Worm (Caenorhabditis elegans) whole organism, L1 larva: ENCODE measurements around the gene Y73C8B.9.

Source experiments
- C04F5.9 ChIP-seq: sonication (generic microtip); optimal IDR thresholded peaks from 2 replicates; lab custom pipeline; 2016; ENCODE audit warnings: missing genetic modification characterization, missing compliant biosample characterization
- Y116A8C.19 ChIP-seq: sonication (generic microtip); optimal IDR thresholded peaks from 2 replicates; lab custom pipeline; 2016; ENCODE audit warnings: missing compliant biosample characterization, missing genetic modification characterization, borderline replicate concordance
- aly-2 ChIP-seq: fragments of 150-350 bp; optimal IDR thresholded peaks from 2 replicates; lab custom pipeline; 2014; ENCODE audit warnings: missing biosample characterization, missing genetic modification characterization
- ama-1 ChIP-seq: fragments of 150-350 bp; optimal IDR thresholded peaks from 2 replicates; lab custom pipeline; 2014
- blmp-1 ChIP-seq: fragments of 150-350 bp; optimal IDR thresholded peaks from 2 replicates; lab custom pipeline; 2014; ENCODE audit warnings: missing biosample characterization, missing genetic modification characterization
- ceh-63 ChIP-seq: fragments of 200-800 bp; sonication (Bioruptor generic); optimal IDR thresholded peaks from 2 replicates; lab custom pipeline; 2018; ENCODE audit warnings: mild to moderate bottlenecking, missing genetic modification characterization, missing compliant biosample characterization
- ceh-90 ChIP-seq: sonication (generic microtip); optimal IDR thresholded peaks from 2 replicates; lab custom pipeline; 2016; ENCODE audit warnings: missing genetic modification characterization, missing compliant biosample characterization
- ces-1 ChIP-seq: fragments of 150-350 bp; optimal IDR thresholded peaks from 2 replicates; lab custom pipeline; 2014; ENCODE audit warnings: missing biosample characterization, missing genetic modification reagents, missing genetic modification characterization
- efl-1 ChIP-seq, 4 experiments: fragments of 150-350 bp; optimal IDR thresholded peaks in 3 of 4; peaks in 1 of 4; 1 replicate in 1 of 4; 2 replicates in 3 of 4; lab custom pipeline; 2014; ENCODE audit warnings: missing biosample characterization in 2 of 4, missing genetic modification characterization in 2 of 4, missing genetic modification reagents in 2 of 4
- efl-3 ChIP-seq: fragments of 200-800 bp; sonication (Bioruptor generic); optimal IDR thresholded peaks from 2 replicates; lab custom pipeline; 2018; ENCODE audit warnings: mild to moderate bottlenecking, missing genetic modification characterization, missing compliant biosample characterization
- egl-27 ChIP-seq, 2 experiments: fragments of 150-350 bp in 1 of 2; sonication (generic microtip); optimal IDR thresholded peaks; 3 replicates each; lab custom pipeline; 2017 to 2018; ENCODE audit warnings: missing biosample characterization in 2 of 2, missing genetic modification characterization in 2 of 2, missing genetic modification reagents in 2 of 2
- fkh-10 ChIP-seq: sonication (generic microtip); optimal IDR thresholded peaks from 2 replicates; lab custom pipeline; 2017; ENCODE audit warnings: missing biosample characterization, missing genetic modification reagents, missing genetic modification characterization
- fkh-4 ChIP-seq: sonication (generic microtip); optimal IDR thresholded peaks from 2 replicates; lab custom pipeline; 2016; ENCODE audit warnings: missing compliant biosample characterization, missing genetic modification characterization, borderline replicate concordance
- fkh-8 ChIP-seq: sonication (generic microtip); optimal IDR thresholded peaks from 2 replicates; lab custom pipeline; 2016; ENCODE audit warnings: mild to moderate bottlenecking, missing genetic modification characterization, missing compliant biosample characterization
- fos-1 ChIP-seq: fragments of 150-350 bp; optimal IDR thresholded peaks from 2 replicates; lab custom pipeline; 2014; ENCODE audit warnings: missing biosample characterization, missing genetic modification characterization
- grh-1 ChIP-seq: fragments of 200-800 bp; sonication (Bioruptor generic); IDR thresholded peaks from 2 replicates; pipeline ENCODE4 v1.3.6; 2022; ENCODE audit warnings: missing genetic modification reagents, missing genetic modification characterization, missing compliant biosample characterization
- hlh-17 ChIP-seq: fragments of 200-800 bp; sonication (Bioruptor generic); optimal IDR thresholded peaks from 2 replicates; lab custom pipeline; 2018; ENCODE audit warnings: missing genetic modification characterization, mild to moderate bottlenecking, missing compliant biosample characterization, moderate library complexity, borderline replicate concordance
- lin-14 ChIP-seq: fragments of 200-800 bp; sonication (Bioruptor generic); optimal IDR thresholded peaks from 2 replicates; lab custom pipeline; 2018; ENCODE audit warnings: mild to moderate bottlenecking, missing genetic modification characterization, moderate library complexity, missing compliant biosample characterization
- lin-15B ChIP-seq: fragments of 150-350 bp; sonication (generic microtip); optimal IDR thresholded peaks from 3 replicates; lab custom pipeline; 2014; ENCODE audit warnings: missing biosample characterization, missing genetic modification characterization
- lin-39 ChIP-seq: fragments of 150-350 bp; optimal IDR thresholded peaks from 2 replicates; lab custom pipeline; 2014; ENCODE audit warnings: missing biosample characterization, missing genetic modification reagents, missing genetic modification characterization
- lsy-2 ChIP-seq, 2 experiments: fragments of 150-350 bp; optimal IDR thresholded peaks; 2 replicates each; lab custom pipeline; 2014; ENCODE audit warnings: missing biosample characterization in 2 of 2, missing genetic modification characterization in 2 of 2
- nhr-12 ChIP-seq: sonication (generic microtip); optimal IDR thresholded peaks from 2 replicates; lab custom pipeline; 2017; ENCODE audit warnings: missing biosample characterization, missing genetic modification characterization
- nhr-19 ChIP-seq: fragments of 200-800 bp; sonication (Bioruptor generic); conservative IDR thresholded peaks from 2 replicates; pipeline ENCODE4 v1.3.6; 2022; ENCODE audit warnings: missing genetic modification characterization, missing compliant biosample characterization
- nhr-28 ChIP-seq: fragments of 150-350 bp; optimal IDR thresholded peaks from 2 replicates; lab custom pipeline; 2014; ENCODE audit warnings: missing biosample characterization, missing genetic modification characterization
- nhr-47 ChIP-seq: sonication (generic microtip); optimal IDR thresholded peaks from 2 replicates; lab custom pipeline; 2016; ENCODE audit warnings: mild to moderate bottlenecking, missing genetic modification characterization, moderate library complexity, missing compliant biosample characterization
- nhr-76 ChIP-seq: sonication (generic microtip); optimal IDR thresholded peaks from 2 replicates; lab custom pipeline; 2017; ENCODE audit warnings: missing biosample characterization, missing genetic modification characterization
- nhr-77 ChIP-seq: fragments of 150-350 bp; optimal IDR thresholded peaks from 2 replicates; lab custom pipeline; 2014; ENCODE audit warnings: missing biosample characterization, missing genetic modification characterization
- nhr-84 ChIP-seq: sonication (generic microtip); optimal IDR thresholded peaks from 2 replicates; lab custom pipeline; 2017; ENCODE audit warnings: missing biosample characterization, missing genetic modification characterization
- nhr-85 ChIP-seq: sonication (generic microtip); peaks from one replicate; lab custom pipeline; 2016; ENCODE audit warnings: missing genetic modification characterization, inconsistent platforms, missing compliant biosample characterization
- pax-3 ChIP-seq: fragments of 200-800 bp; sonication (Bioruptor generic); optimal IDR thresholded peaks from 2 replicates; lab custom pipeline; 2018; ENCODE audit warnings: mild to moderate bottlenecking, missing genetic modification characterization, moderate library complexity, missing compliant biosample characterization
- rnt-1 ChIP-seq: sonication (generic microtip); optimal IDR thresholded peaks from 2 replicates; lab custom pipeline; 2016; ENCODE audit warnings: mild to moderate bottlenecking, missing genetic modification characterization, moderate library complexity, missing compliant biosample characterization
- snu-23 ChIP-seq: sonication (generic microtip); optimal IDR thresholded peaks from 2 replicates; lab custom pipeline; 2016; ENCODE audit warnings: missing genetic modification characterization, missing compliant biosample characterization
- sox-4 ChIP-seq: sonication (generic microtip); optimal IDR thresholded peaks from 2 replicates; lab custom pipeline; 2016; ENCODE audit warnings: missing genetic modification characterization, missing compliant biosample characterization
- unc-130 ChIP-seq: fragments of 150-350 bp; optimal IDR thresholded peaks from 2 replicates; lab custom pipeline; 2017; ENCODE audit warnings: missing biosample characterization, missing genetic modification characterization, inconsistent platforms
- unc-30 ChIP-seq: sonication (generic microtip); optimal IDR thresholded peaks from 2 replicates; lab custom pipeline; 2017; ENCODE audit warnings: missing biosample characterization, missing genetic modification characterization
- unc-62 ChIP-seq: fragments of 150-350 bp; optimal IDR thresholded peaks from 2 replicates; lab custom pipeline; 2014; ENCODE audit warnings: missing biosample characterization, missing genetic modification reagents, missing genetic modification characterization
- unc-98 ChIP-seq: fragments of 200-800 bp; sonication (Bioruptor generic); IDR thresholded peaks from 2 replicates; pipeline ENCODE4 v1.3.6; 2022; ENCODE audit warnings: missing genetic modification characterization, missing compliant biosample characterization
- vab-15 ChIP-seq: sonication (generic microtip); optimal IDR thresholded peaks from 2 replicates; lab custom pipeline; 2017; ENCODE audit warnings: missing genotype, mild to moderate bottlenecking, missing genetic modification characterization, missing compliant biosample characterization
- ztf-4 ChIP-seq: fragments of 150-350 bp; optimal IDR thresholded peaks from 2 replicates; lab custom pipeline; 2014; ENCODE audit warnings: missing biosample characterization, missing genetic modification characterization

The Y73C8B.9 gene

DNA sequence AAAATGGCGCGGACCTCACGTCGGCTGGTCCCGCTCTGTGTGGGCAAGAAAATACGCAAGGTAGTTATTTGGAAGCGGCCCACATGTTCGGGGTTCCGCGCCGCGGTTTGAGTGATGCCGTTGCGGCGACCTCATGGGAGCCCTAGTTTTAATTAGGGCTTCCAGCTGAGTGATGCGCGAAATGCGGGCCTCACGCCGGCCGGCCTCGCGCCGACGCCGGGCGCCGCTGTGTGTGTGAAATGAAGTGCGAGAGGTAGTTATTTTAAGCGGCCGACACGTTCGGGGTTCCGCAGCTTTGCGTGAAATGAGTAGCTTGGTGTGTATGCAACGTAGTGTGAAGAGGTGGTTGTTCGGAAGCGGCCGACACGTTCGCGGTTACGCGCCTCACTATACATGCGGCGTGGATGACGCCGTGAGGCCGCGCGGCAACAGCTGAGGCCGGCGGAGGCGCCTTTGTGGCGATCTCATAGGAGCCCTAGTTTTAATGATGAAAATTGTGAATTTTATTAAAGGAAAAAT is 43.4 kb upstream of the Y73C8B.9 start:
- TF ChIP-seq nhr-28 (tag; lab: Kevin White, UChicago): no peak
- no peak for TF ChIP-seq unc-130 (tag; lab: Kevin White, UChicago)
- TF ChIP-seq unc-30 (tag; lab: Kevin White, UChicago): no peak
- TF ChIP-seq C04F5.9 (tag; lab: Kevin White, UChicago): no peak
- no peak for TF ChIP-seq nhr-77 (tag; lab: Kevin White, UChicago)
- no peak for TF ChIP-seq nhr-19 (GFP tag; lab: Robert Waterston, UW)
- no peak for TF ChIP-seq lin-39 (tag; lab: Kevin White, UChicago)

DNA sequence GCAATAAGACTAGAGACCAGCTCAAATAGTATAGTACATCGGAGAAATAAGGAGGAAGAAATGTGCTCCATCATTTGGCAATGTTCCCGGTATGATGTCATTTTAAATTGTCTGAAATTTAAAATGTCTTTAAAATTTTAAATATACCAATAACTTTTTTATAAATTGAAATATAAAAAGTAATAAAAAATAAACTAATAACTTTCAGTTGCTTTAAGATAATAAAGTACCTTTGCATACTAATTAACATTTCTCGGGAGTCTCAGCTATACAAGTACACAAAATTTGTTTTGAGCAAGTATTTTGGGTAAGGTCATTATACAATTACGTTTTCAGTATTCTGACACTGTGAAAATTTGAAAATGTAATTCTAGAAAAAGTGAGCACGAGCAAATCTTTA is 41.5 kb upstream of the Y73C8B.9 start, which contains the start of gene srab-6:
Gene srab-6 (minus strand): TSS at position 101 of the 400 bp plus-strand sequence.
- TF ChIP-seq lsy-2 (tag; optimal IDR thresholded peaks at IDR 0.05; lab: Kevin White, UChicago) (no peak), snu-23 (GFP tag; lab: Kevin White, UChicago) (no peak), efl-3 (no peak), ceh-63 (GFP tag; lab: Kevin White, UChicago) (no peak), aly-2 (tag; lab: Kevin White, UChicago) (no peak), fkh-4 (tag; lab: Kevin White, UChicago) (no peak)

DNA sequence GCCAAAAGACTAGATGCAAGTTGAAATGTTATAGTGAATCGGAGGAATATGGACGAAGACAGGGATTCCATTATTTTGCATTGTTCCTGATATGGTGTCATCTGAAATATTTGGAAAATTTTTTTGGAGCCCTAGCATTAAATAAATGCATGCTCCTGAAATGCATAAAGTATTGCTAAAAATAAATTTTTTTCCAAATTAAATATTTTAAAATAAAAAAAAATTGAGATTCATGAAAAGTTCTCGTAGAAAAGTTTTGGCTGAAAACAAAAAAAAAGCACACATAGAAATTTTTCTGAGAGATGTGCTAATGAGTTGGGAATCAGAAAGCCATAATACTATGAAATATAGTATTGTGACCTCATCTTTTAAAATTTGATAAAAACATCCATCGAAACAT is 38.3 kb upstream of the Y73C8B.9 start, which contains the start of gene srab-7:
Gene srab-7 (minus strand): TSS at position 101 of the 400 bp plus-strand sequence.
- TF ChIP-seq ama-1 (lab: Kevin White, UChicago): no peak
- no peak for TF ChIP-seq hlh-17
- TF ChIP-seq nhr-76 (tag; lab: Kevin White, UChicago): no peak
- no peak for TF ChIP-seq lin-15B (tag; lab: Kevin White, UChicago)
- TF ChIP-seq aly-2 (tag; lab: Kevin White, UChicago): no peak
- TF ChIP-seq fkh-10 (GFP tag; lab: Kevin White, UChicago): no peak
- no peak for TF ChIP-seq pax-3
- TF ChIP-seq unc-62: no peak
- no peak for TF ChIP-seq rnt-1 (tag; lab: Kevin White, UChicago)
- no peak for TF ChIP-seq nhr-12
- TF ChIP-seq nhr-47 (tag; lab: Kevin White, UChicago): no peak
- no peak for TF ChIP-seq C04F5.9 (tag; lab: Kevin White, UChicago)
- TF ChIP-seq fkh-8 (tag; lab: Kevin White, UChicago): no peak
- TF ChIP-seq fos-1 (tag; lab: Kevin White, UChicago): no peak
- TF ChIP-seq egl-27 (tag; optimal IDR thresholded peaks at IDR 0.05; lab: Kevin White, UChicago): no peak

DNA sequence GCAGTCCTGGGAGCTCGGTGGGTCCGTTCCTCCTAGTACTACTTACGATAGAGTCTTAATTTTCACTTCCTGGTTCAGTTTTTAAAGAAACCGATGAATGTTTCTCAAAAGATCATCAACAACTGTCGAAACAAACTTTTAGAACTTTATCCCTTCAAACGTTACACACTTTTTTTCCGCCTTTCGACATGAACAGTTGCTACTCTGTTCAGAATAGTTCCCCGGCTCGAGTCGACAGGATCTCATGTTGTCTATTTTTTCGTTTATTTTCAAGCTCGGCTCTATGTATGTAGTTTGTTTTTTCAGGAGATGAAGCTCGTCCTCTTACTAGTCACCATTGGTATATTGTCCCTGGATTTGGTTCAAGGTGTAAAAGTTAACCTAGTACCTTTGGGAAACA is 36.6 kb upstream of the Y73C8B.9 start, which contains the start of gene exh-1:
Gene exh-1 (plus strand): TSS at position 301 of the 400 bp plus-strand sequence.
- TF ChIP-seq sox-4 (tag; lab: Kevin White, UChicago): no peak
- no peak for TF ChIP-seq lin-15B (tag; lab: Kevin White, UChicago)
- TF ChIP-seq nhr-84: no peak
- TF ChIP-seq blmp-1: no peak
- TF ChIP-seq fkh-8 (tag; lab: Kevin White, UChicago): no peak
- no peak for TF ChIP-seq ceh-90 (tag; lab: Kevin White, UChicago)
- TF ChIP-seq ztf-4 (tag; lab: Kevin White, UChicago): no peak
- no peak for TF ChIP-seq efl-1 (optimal IDR thresholded peaks at IDR 0.05; lab: Kevin White, UChicago)
- TF ChIP-seq efl-1 (GFP tag; optimal IDR thresholded peaks at IDR 0.05 in 1 of 2; lab: Kevin White, UChicago): no peak
- no peak for TF ChIP-seq unc-98
- no peak for TF ChIP-seq nhr-85 (tag; lab: Kevin White, UChicago)
- no peak for TF ChIP-seq nhr-77 (tag; lab: Kevin White, UChicago)
- TF ChIP-seq lin-14 (GFP tag; lab: Kevin White, UChicago): no peak
- no peak for TF ChIP-seq Y116A8C.19 (tag; lab: Kevin White, UChicago)
- no peak for TF ChIP-seq vab-15 (tag; lab: Kevin White, UChicago)
- no peak for TF ChIP-seq grh-1 (GFP tag; lab: Robert Waterston, UW)
- no peak for TF ChIP-seq unc-30 (tag; lab: Kevin White, UChicago)
- TF ChIP-seq pax-3: no peak
- no peak for TF ChIP-seq ces-1 (GFP tag; lab: Kevin White, UChicago)
- TF ChIP-seq, all 84 proteins: peak for 0
